Worm (Caenorhabditis elegans) whole organism, L2 larva: ENCODE measurements around the gene col-105.
"Not testable (repeated sequence)": the region's sequence is repeated elsewhere in the genome, so short reads cannot be mapped to it uniquely, and the experiment has no call there.

Source experiments
- C34F6.9 ChIP-seq: fragments of 150-350 bp; optimal IDR thresholded peaks from 2 replicates; lab custom pipeline; 2014; ENCODE audit warnings: missing biosample characterization, missing genetic modification characterization
- F13H6.1 ChIP-seq: sonication (generic microtip); optimal IDR thresholded peaks from 2 replicates; lab custom pipeline; 2016; ENCODE audit warnings: missing genetic modification characterization, missing compliant biosample characterization
- R02D3.7 ChIP-seq: fragments of 150-350 bp; optimal IDR thresholded peaks from 2 replicates; lab custom pipeline; 2014; ENCODE audit warnings: missing biosample characterization, missing genetic modification characterization
- Y55F3AM.14 ChIP-seq: fragments of 200-800 bp; sonication (Bioruptor generic); optimal IDR thresholded peaks from 2 replicates; lab custom pipeline; 2018; ENCODE audit warnings: mild to moderate bottlenecking, missing genetic modification characterization, missing compliant biosample characterization
- ZK546.5 ChIP-seq: sonication (generic microtip); optimal IDR thresholded peaks from 2 replicates; lab custom pipeline; 2017; ENCODE audit warnings: missing biosample characterization, missing genetic modification characterization
- alr-1 ChIP-seq: fragments of 150-350 bp; optimal IDR thresholded peaks from 2 replicates; lab custom pipeline; 2014; ENCODE audit warnings: missing biosample characterization, missing genetic modification characterization
- aly-2 ChIP-seq: fragments of 150-350 bp; optimal IDR thresholded peaks from 2 replicates; lab custom pipeline; 2014; ENCODE audit warnings: missing biosample characterization, missing genetic modification characterization
- ama-1 ChIP-seq: fragments of 150-350 bp; optimal IDR thresholded peaks from 2 replicates; lab custom pipeline; 2018; ENCODE audit warnings: inconsistent platforms
- blmp-1 ChIP-seq: sonication (generic microtip); optimal IDR thresholded peaks from 2 replicates; lab custom pipeline; 2017; ENCODE audit warnings: missing genetic modification characterization, mild to moderate bottlenecking, missing compliant biosample characterization, antibody characterized with exemption, moderate library complexity; ENCODE audit not compliant: insufficient read depth
- ceh-16 ChIP-seq: fragments of 150-350 bp; optimal IDR thresholded peaks from 2 replicates; lab custom pipeline; 2014; ENCODE audit warnings: missing biosample characterization, missing genetic modification characterization
- ceh-82 ChIP-seq: fragments of 150-350 bp; optimal IDR thresholded peaks from 2 replicates; lab custom pipeline; 2014; ENCODE audit warnings: missing biosample characterization, missing genetic modification characterization
- crh-2 ChIP-seq: sonication (generic microtip); optimal IDR thresholded peaks from 2 replicates; lab custom pipeline; 2017; ENCODE audit warnings: missing biosample characterization, missing genetic modification characterization
- dmd-4 ChIP-seq: sonication (generic microtip); optimal IDR thresholded peaks from 2 replicates; lab custom pipeline; 2017; ENCODE audit warnings: missing biosample characterization, missing genetic modification characterization
- egl-27 ChIP-seq: sonication (generic microtip); optimal IDR thresholded peaks from 3 replicates; lab custom pipeline; 2017; ENCODE audit warnings: missing biosample characterization, missing genetic modification reagents, missing genetic modification characterization
- elt-1 ChIP-seq: fragments of 150-350 bp; optimal IDR thresholded peaks from 2 replicates; lab custom pipeline; 2014; ENCODE audit warnings: missing biosample characterization, missing genetic modification characterization
- elt-3 ChIP-seq: sonication (generic microtip); optimal IDR thresholded peaks from 2 replicates; lab custom pipeline; 2017; ENCODE audit warnings: missing biosample characterization, missing genetic modification characterization
- fos-1 ChIP-seq: fragments of 150-350 bp; optimal IDR thresholded peaks from 2 replicates; lab custom pipeline; 2014; ENCODE audit warnings: missing biosample characterization, missing genetic modification characterization
- gmeb-1 ChIP-seq: fragments of 150-350 bp; optimal IDR thresholded peaks from 2 replicates; lab custom pipeline; 2014; ENCODE audit warnings: missing biosample characterization, missing genetic modification characterization
- lin-11 ChIP-seq: fragments of 150-350 bp; sonication (generic microtip); optimal IDR thresholded peaks from 2 replicates; lab custom pipeline; 2014; ENCODE audit warnings: missing biosample characterization, missing genetic modification characterization, inconsistent platforms, mixed read lengths
- lin-13 ChIP-seq: fragments of 150-350 bp; optimal IDR thresholded peaks from 2 replicates; lab custom pipeline; 2014; ENCODE audit warnings: missing biosample characterization, missing genetic modification reagents, missing genetic modification characterization
- lin-39 ChIP-seq: fragments of 150-350 bp; optimal IDR thresholded peaks from 2 replicates; lab custom pipeline; 2014; ENCODE audit warnings: missing biosample characterization, missing genetic modification reagents, missing genetic modification characterization
- lsy-2 ChIP-seq, 2 experiments: fragments of 150-350 bp in 1 of 2; sonication (generic microtip) in 1 of 2; optimal IDR thresholded peaks; 2 replicates each; lab custom pipeline; 2014 to 2017; ENCODE audit warnings: missing biosample characterization in 2 of 2, missing genetic modification characterization in 2 of 2
- mab-5 ChIP-seq: fragments of 150-350 bp; optimal IDR thresholded peaks from 2 replicates; lab custom pipeline; 2014; ENCODE audit warnings: missing biosample characterization, missing genetic modification characterization
- mbf-1 ChIP-seq: sonication (generic microtip); optimal IDR thresholded peaks from 2 replicates; lab custom pipeline; 2017; ENCODE audit warnings: missing biosample characterization, missing genetic modification characterization
- mdl-1 ChIP-seq, 2 experiments: fragments of 150-350 bp in 1 of 2; sonication (generic microtip) in 1 of 2; optimal IDR thresholded peaks; 2 replicates each; lab custom pipeline; 2017; ENCODE audit warnings: missing biosample characterization in 2 of 2, missing genetic modification characterization in 2 of 2
- nhr-10 ChIP-seq: sonication (generic microtip); optimal IDR thresholded peaks from 2 replicates; lab custom pipeline; 2017; ENCODE audit warnings: missing biosample characterization, missing genetic modification characterization
- nhr-11 ChIP-seq: fragments of 150-350 bp; optimal IDR thresholded peaks from 2 replicates; lab custom pipeline; 2014; ENCODE audit warnings: missing biosample characterization, missing genetic modification characterization
- nhr-129 ChIP-seq: fragments of 150-350 bp; optimal IDR thresholded peaks from 2 replicates; lab custom pipeline; 2014; ENCODE audit warnings: missing biosample characterization, missing genetic modification characterization
- nhr-237 ChIP-seq: fragments of 150-350 bp; optimal IDR thresholded peaks from 2 replicates; lab custom pipeline; 2014; ENCODE audit warnings: missing biosample characterization, missing genetic modification characterization
- nhr-25 ChIP-seq: fragments of 150-350 bp; sonication (generic microtip); optimal IDR thresholded peaks from 3 replicates; lab custom pipeline; 2014; ENCODE audit warnings: missing biosample characterization, missing genetic modification characterization
- nhr-6 ChIP-seq: fragments of 150-350 bp; optimal IDR thresholded peaks from 2 replicates; lab custom pipeline; 2014; ENCODE audit warnings: missing biosample characterization, missing genetic modification characterization
- nhr-77 ChIP-seq: fragments of 150-350 bp; optimal IDR thresholded peaks from 2 replicates; lab custom pipeline; 2014; ENCODE audit warnings: missing biosample characterization, missing genetic modification characterization
- peb-1 ChIP-seq: fragments of 150-350 bp; optimal IDR thresholded peaks from 2 replicates; lab custom pipeline; 2014; ENCODE audit warnings: missing biosample characterization, missing genetic modification characterization
- sem-4 ChIP-seq: fragments of 150-350 bp; optimal IDR thresholded peaks from 2 replicates; lab custom pipeline; 2014; ENCODE audit warnings: missing biosample characterization, missing genetic modification reagents, missing genetic modification characterization
- skn-1 ChIP-seq: sonication (generic microtip); optimal IDR thresholded peaks from 2 replicates; lab custom pipeline; 2017; ENCODE audit warnings: missing biosample characterization, missing genetic modification characterization
- sma-9 ChIP-seq, 2 experiments: fragments of 150-350 bp in 1 of 2; sonication (generic microtip) in 1 of 2; optimal IDR thresholded peaks; 2 replicates each; lab custom pipeline; 2014 to 2016; ENCODE audit warnings: missing genetic modification characterization in 2 of 2, mild to moderate bottlenecking in 1 of 2, missing biosample characterization in 1 of 2, missing compliant biosample characterization in 1 of 2, missing genetic modification reagents in 1 of 2, moderate library complexity in 1 of 2
- snpc-4 ChIP-seq: fragments of 150-350 bp; optimal IDR thresholded peaks from 2 replicates; lab custom pipeline; 2014; ENCODE audit warnings: missing biosample characterization, missing genetic modification characterization
- unc-39 ChIP-seq: fragments of 150-350 bp; optimal IDR thresholded peaks from 2 replicates; lab custom pipeline; 2014; ENCODE audit warnings: missing biosample characterization, missing genetic modification characterization
- unc-55 ChIP-seq: fragments of 150-350 bp; sonication (generic microtip); optimal IDR thresholded peaks from 3 replicates; lab custom pipeline; 2014; ENCODE audit warnings: missing biosample characterization, missing genetic modification reagents, missing genetic modification characterization
- unc-62 ChIP-seq: fragments of 150-350 bp; optimal IDR thresholded peaks from 2 replicates; lab custom pipeline; 2014; ENCODE audit warnings: missing biosample characterization, missing genetic modification reagents, missing genetic modification characterization
- zag-1 ChIP-seq: fragments of 150-350 bp; optimal IDR thresholded peaks from 2 replicates; lab custom pipeline; 2014; ENCODE audit warnings: missing biosample characterization, missing genetic modification characterization
- ztf-1 ChIP-seq: fragments of 200-800 bp; sonication (Bioruptor generic); conservative IDR thresholded peaks from 2 replicates; pipeline ENCODE4 v1.3.6; 2022; ENCODE audit warnings: missing genetic modification characterization, missing compliant biosample characterization
- ztf-11 ChIP-seq: sonication (generic microtip); optimal IDR thresholded peaks from 2 replicates; lab custom pipeline; 2017; ENCODE audit warnings: missing biosample characterization, missing genetic modification characterization
- ztf-4 ChIP-seq: fragments of 150-350 bp; optimal IDR thresholded peaks from 2 replicates; lab custom pipeline; 2014; ENCODE audit warnings: missing biosample characterization, missing genetic modification characterization

col-105 gene

DNA sequence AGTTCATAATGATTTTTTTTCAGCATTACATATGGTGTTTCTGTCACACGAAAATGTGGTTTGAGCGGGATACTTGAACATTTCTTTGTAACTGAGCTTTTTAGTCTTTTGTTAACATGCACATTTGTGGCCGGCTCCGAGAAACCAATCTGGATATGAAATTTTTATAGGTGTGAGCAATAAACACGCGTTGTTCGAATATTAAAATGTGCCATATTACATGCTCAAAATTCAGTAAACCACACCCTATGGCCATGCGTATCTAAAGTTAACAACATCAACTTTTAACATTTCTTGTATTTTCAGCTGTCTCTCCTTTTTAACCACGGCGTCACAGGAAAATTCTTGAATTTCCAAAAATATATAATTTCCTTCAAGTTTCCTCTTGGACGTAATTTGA is 18.2 kb downstream of the col-105 start, which contains the start of gene F58F6.6:
Gene F58F6.6 (plus strand): TSS at position 301 of the 400 bp plus-strand sequence.
- TF ChIP-seq ztf-11, nhr-10, mbf-1 (tag; lab: Kevin White, UChicago): not testable (repeated sequence)

DNA sequence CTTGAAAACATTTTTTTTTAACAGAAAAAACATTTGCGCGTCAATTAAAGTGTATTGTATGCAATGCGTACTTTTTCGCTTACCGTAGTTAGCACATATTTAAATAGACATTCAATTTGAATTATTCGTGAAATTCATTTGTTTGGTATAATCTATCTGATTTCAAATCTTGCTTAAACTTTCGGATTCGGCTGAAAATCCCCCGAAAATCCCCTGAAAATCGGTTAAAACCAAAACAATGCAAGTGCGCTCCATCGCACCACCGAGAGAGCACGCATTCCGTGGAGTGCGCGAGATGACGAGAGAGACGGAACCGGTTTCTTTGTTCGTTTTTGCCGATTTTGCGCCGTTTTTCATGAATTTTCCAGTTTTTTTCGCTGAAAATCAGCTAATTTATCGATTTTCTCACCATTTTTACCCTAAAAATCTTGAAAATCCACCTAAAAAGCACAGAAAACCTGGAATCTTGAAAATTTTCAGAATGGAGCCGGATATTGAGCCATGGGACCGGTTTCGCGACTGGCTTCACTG is 30.3 kb downstream of the col-105 start, which contains the start of gene F53H1.3:
Gene F53H1.3 (plus strand): TSS at position 481 of the 531 bp plus-strand sequence.
- TF ChIP-seq lsy-2 (tag; optimal IDR thresholded peaks at IDR 0.05; lab: Kevin White, UChicago) (peak in 1 of 2 experiments; percentile 84), nhr-25 (tag; lab: Kevin White, UChicago) (peak; percentile 31), gmeb-1 (tag; lab: Kevin White, UChicago) (peak; percentile 63), blmp-1 (tag; lab: Kevin White, UChicago) (no peak), lin-13 (peak; percentile 53), F13H6.1 (tag; lab: Kevin White, UChicago) (peak; percentile 40), unc-55 (peak; percentile 49), nhr-11 (tag; lab: Kevin White, UChicago) (no peak), nhr-129 (tag; lab: Kevin White, UChicago) (peak; percentile 10), C34F6.9 (tag; lab: Kevin White, UChicago) (no peak)

- TF ChIP-seq ztf-1 (GFP tag; lab: Robert Waterston, UW), result no peak
- peak in 1 of 2 experiments; percentile 14 for TF ChIP-seq lsy-2 (tag; optimal IDR thresholded peaks at IDR 0.05; lab: Kevin White, UChicago)
- peak; percentile 32 for TF ChIP-seq unc-55
- TF ChIP-seq crh-2, result no peak
- TF ChIP-seq, all 48 proteins: peak for 2
These were observed 48.7 kb downstream of the col-105 start for ce11 chrIV:1310337-1310736.

DNA sequence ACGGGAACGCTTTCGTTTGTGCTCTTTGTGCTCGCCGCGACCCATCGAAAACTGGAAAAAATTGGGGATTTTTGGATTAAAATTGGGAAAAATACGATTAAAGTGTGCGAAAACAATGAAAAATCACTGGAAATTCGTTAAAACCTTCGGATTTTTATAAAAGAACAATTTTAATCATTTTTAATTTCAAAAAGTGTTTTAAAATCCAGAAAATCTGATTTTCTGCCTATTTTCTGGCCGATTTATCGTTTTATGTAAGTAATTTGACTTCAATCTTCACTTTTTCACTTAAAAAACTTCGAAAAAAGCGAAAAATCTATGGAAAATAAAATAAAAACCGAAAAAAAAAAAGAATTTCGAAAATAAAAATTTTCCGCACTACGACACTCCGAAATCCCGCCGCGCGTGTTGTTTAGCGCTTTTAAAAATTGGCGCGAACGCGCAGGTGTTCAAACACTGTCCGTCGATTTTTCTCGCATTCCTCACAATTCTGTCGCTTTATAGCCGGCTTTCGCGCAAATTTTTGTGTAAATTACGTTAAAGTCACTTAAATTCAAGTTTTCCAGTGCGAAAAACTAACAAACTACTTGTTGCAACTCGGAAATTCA is 49.3 kb downstream of the col-105 start, which contains the start of the genes ddx-46 and F53H1.4:
Gene ddx-46 (minus strand): TSS at position 51 of the 608 bp plus-strand sequence.
Gene F53H1.4 (plus strand): TSS at position 567 of the 608 bp plus-strand sequence.
- TF ChIP-seq sem-4 (no peak), mab-5 (tag; lab: Kevin White, UChicago) (no peak), lin-13 (peak; percentile 9), gmeb-1 (tag; lab: Kevin White, UChicago) (peak; percentile 88), unc-62 (GFP tag; lab: Kevin White, UChicago) (no peak), ama-1 (lab: Kevin White, UChicago) (no peak), nhr-10 (tag; lab: Kevin White, UChicago) (no peak), zag-1 (tag; lab: Kevin White, UChicago) (no peak), ztf-1 (GFP tag; lab: Robert Waterston, UW) (no peak), ceh-16 (tag; lab: Kevin White, UChicago) (no peak), snpc-4 (tag; lab: Kevin White, UChicago) (no peak), alr-1 (no peak), blmp-1 (tag; lab: Kevin White, UChicago) (no peak), dmd-4 (no peak), sma-9 (GFP tag; optimal IDR thresholded peaks at IDR 0.05; lab: Kevin White, UChicago) (no peak), sma-9 (tag; optimal IDR thresholded peaks at IDR 0.05; lab: Kevin White, UChicago) (no peak), egl-27 (peak; percentile 0), unc-39 (tag; lab: Kevin White, UChicago) (no peak), fos-1 (no peak), aly-2 (no peak), lsy-2 (tag; optimal IDR thresholded peaks at IDR 0.05; lab: Kevin White, UChicago) (peak; percentile 31 to 62), ztf-11 (tag; lab: Kevin White, UChicago) (no peak), ztf-4 (no peak), elt-1 (tag; lab: Kevin White, UChicago) (no peak), C34F6.9 (tag; lab: Kevin White, UChicago) (peak; percentile 17), skn-1 (no peak), nhr-6 (tag; lab: Kevin White, UChicago) (no peak), lin-11 (tag; lab: Kevin White, UChicago) (no peak), mdl-1 (tag; optimal IDR thresholded peaks at IDR 0.05; lab: Kevin White, UChicago) (no peak), ZK546.5 (tag; lab: Kevin White, UChicago) (no peak), Y55F3AM.14 (no peak), ceh-82 (tag; lab: Kevin White, UChicago) (no peak), elt-3 (no peak), mbf-1 (tag; lab: Kevin White, UChicago) (no peak), lin-39 (no peak), nhr-11 (tag; lab: Kevin White, UChicago) (no peak), nhr-25 (tag; lab: Kevin White, UChicago) (peak; percentile 28), peb-1 (no peak), F13H6.1 (tag; lab: Kevin White, UChicago) (no peak), nhr-77 (tag; lab: Kevin White, UChicago) (no peak), crh-2 (no peak), nhr-237 (tag; lab: Kevin White, UChicago) (no peak), R02D3.7 (tag; lab: Kevin White, UChicago) (no peak)
